Fruit fly (Drosophila melanogaster) whole organism, embryonic: ENCODE data around the gene CG32507.

Source experiments
- BEAF-32 ChIP-seq: fragments of 200-800 bp; sonication (Bioruptor generic); optimal IDR thresholded peaks from 3 replicates; lab custom pipeline; 2017; ENCODE audit warnings: missing biosample characterization, missing genetic modification characterization, mild to moderate bottlenecking, moderate library complexity, missing genetic modification reagents
- Bgb ChIP-seq: fragments of 200-800 bp; sonication (Bioruptor generic); IDR thresholded peaks from 2 replicates; pipeline ENCODE4 v1.3.6; 2022; ENCODE audit warnings: missing biosample characterization, missing genetic modification characterization; ENCODE audit not compliant: partially characterized antibody
- CG10147 ChIP-seq: fragments of 200-800 bp; sonication (Bioruptor generic); optimal IDR thresholded peaks from 2 replicates; lab custom pipeline; 2019; ENCODE audit warnings: missing biosample characterization, mild to moderate bottlenecking, missing genetic modification characterization, moderate library complexity
- CG11696 ChIP-seq: fragments of 200-800 bp; sonication (Bioruptor generic); IDR thresholded peaks from 2 replicates; pipeline ENCODE4 v1.3.6; 2022; ENCODE audit warnings: missing biosample characterization, missing genetic modification characterization
- CG12391 ChIP-seq: fragments of 200-800 bp; sonication (Bioruptor generic); optimal IDR thresholded peaks from 3 replicates; lab custom pipeline; 2018; ENCODE audit warnings: missing biosample characterization, mild to moderate bottlenecking, missing genetic modification characterization, moderate library complexity
- CG14441 ChIP-seq: fragments of 200-800 bp; sonication (Bioruptor generic); IDR thresholded peaks from 2 replicates; pipeline ENCODE4 v1.3.6; 2022; ENCODE audit warnings: missing biosample characterization, missing genetic modification characterization
- CG15601 ChIP-seq: fragments of 200-800 bp; sonication (Bioruptor generic); optimal IDR thresholded peaks from 3 replicates; lab custom pipeline; 2019; ENCODE audit warnings: missing biosample characterization, mild to moderate bottlenecking, missing genetic modification characterization, moderate library complexity
- CG16815 ChIP-seq: fragments of 200-800 bp; sonication (Bioruptor generic); optimal IDR thresholded peaks from 3 replicates; lab custom pipeline; 2017; ENCODE audit warnings: missing biosample characterization, mild to moderate bottlenecking, missing genetic modification characterization
- CG17829 ChIP-seq: fragments of 200-800 bp; optimal IDR thresholded peaks from 2 replicates; lab custom pipeline; 2019; ENCODE audit warnings: missing biosample characterization, mild to moderate bottlenecking, missing genetic modification characterization, moderate library complexity
- CG18599 ChIP-seq: fragments of 200-800 bp; sonication (Bioruptor generic); optimal IDR thresholded peaks from 3 replicates; lab custom pipeline; 2017; ENCODE audit warnings: missing biosample characterization, missing genetic modification characterization, mild to moderate bottlenecking, moderate library complexity, missing genetic modification reagents
- CG33213 ChIP-seq: fragments of 200-800 bp; sonication (Bioruptor generic); optimal IDR thresholded peaks from 3 replicates; lab custom pipeline; 2016; ENCODE audit warnings: missing biosample characterization, missing genetic modification characterization
- CG3407 ChIP-seq: fragments of 200-800 bp; sonication (Bioruptor generic); optimal IDR thresholded peaks from 2 replicates; lab custom pipeline; 2018; ENCODE audit warnings: missing biosample characterization, mild to moderate bottlenecking, missing genetic modification characterization
- CG4854 ChIP-seq: fragments of 200-800 bp; sonication (Bioruptor generic); optimal IDR thresholded peaks from 2 replicates; lab custom pipeline; 2016; ENCODE audit warnings: missing biosample characterization, missing genetic modification characterization, inconsistent platforms
- CG6791 ChIP-seq: fragments of 200-800 bp; sonication (Bioruptor generic); IDR thresholded peaks from 3 replicates; pipeline ENCODE4 v1.3.6; 2022; ENCODE audit warnings: missing biosample characterization, missing genetic modification characterization; ENCODE audit not compliant: partially characterized antibody
- CG8281 ChIP-seq: fragments of 200-800 bp; sonication (Bioruptor generic); optimal IDR thresholded peaks from 2 replicates; lab custom pipeline; 2018; ENCODE audit warnings: missing biosample characterization, mild to moderate bottlenecking, missing genetic modification characterization, moderate library complexity
- CG8765 ChIP-seq: fragments of 200-800 bp; sonication (Bioruptor generic); IDR thresholded peaks from 2 replicates; pipeline ENCODE4 v1.3.6; 2022; ENCODE audit warnings: missing biosample characterization, missing genetic modification characterization
- CG9437 ChIP-seq: fragments of 200-800 bp; sonication (Bioruptor generic); optimal IDR thresholded peaks from 2 replicates; lab custom pipeline; 2018; ENCODE audit warnings: missing biosample characterization, mild to moderate bottlenecking, missing genetic modification characterization
- CG9876 ChIP-seq: fragments of 200-800 bp; sonication (Bioruptor generic); optimal IDR thresholded peaks from 2 replicates; lab custom pipeline; 2016; ENCODE audit warnings: missing biosample characterization, missing genetic modification characterization
- CkIIα-i1 ChIP-seq: fragments of 200-800 bp; sonication (Bioruptor generic); IDR thresholded peaks from 2 replicates; pipeline ENCODE4 v1.3.6; 2022; ENCODE audit warnings: missing biosample characterization, missing genetic modification characterization
- D19B ChIP-seq: fragments of 200-800 bp; sonication (Bioruptor generic); optimal IDR thresholded peaks from 2 replicates; lab custom pipeline; 2017; ENCODE audit warnings: missing biosample characterization, mild to moderate bottlenecking, missing genetic modification characterization
- Dfd ChIP-seq, 2 experiments: fragments of >200 bp; optimal IDR thresholded peaks; 2 replicates each; lab custom pipeline; 2017; ENCODE audit warnings: missing biosample characterization in 2 of 2, missing genetic modification characterization in 2 of 2
- Hmx ChIP-seq: fragments of 200-800 bp; sonication (Bioruptor generic); optimal IDR thresholded peaks from 2 replicates; lab custom pipeline; 2016; ENCODE audit warnings: missing biosample characterization, missing genetic modification characterization
- Hr3 ChIP-seq: fragments of 200-800 bp; sonication (Bioruptor generic); optimal IDR thresholded peaks from 3 replicates; lab custom pipeline; 2016; ENCODE audit warnings: missing biosample characterization, missing genetic modification characterization
- Mes4 ChIP-seq: fragments of 200-800 bp; sonication (Bioruptor generic); optimal IDR thresholded peaks from 2 replicates; lab custom pipeline; 2016; ENCODE audit warnings: missing biosample characterization, missing genetic modification characterization
- NFAT ChIP-seq: fragments of 200-800 bp; sonication (Bioruptor generic); IDR thresholded peaks from 2 replicates; pipeline ENCODE4 v1.3.6; 2022; ENCODE audit warnings: missing biosample characterization, missing genetic modification characterization
- PHDP ChIP-seq: fragments of 200-800 bp; sonication (Bioruptor generic); optimal IDR thresholded peaks from 3 replicates; lab custom pipeline; 2018; ENCODE audit warnings: missing biosample characterization, mild to moderate bottlenecking, missing genetic modification characterization, moderate library complexity
- Poxn ChIP-seq: fragments of 200-800 bp; sonication (Bioruptor generic); IDR thresholded peaks from 2 replicates; pipeline ENCODE4 v1.3.6; 2022; ENCODE audit warnings: missing biosample characterization, missing genetic modification characterization
- Vsx1 ChIP-seq: fragments of 200-800 bp; sonication (Bioruptor generic); optimal IDR thresholded peaks from 2 replicates; lab custom pipeline; 2017; ENCODE audit warnings: missing biosample characterization, mild to moderate bottlenecking, missing genetic modification characterization, missing genetic modification reagents
- amos ChIP-seq: fragments of 200-800 bp; sonication (Bioruptor generic); IDR thresholded peaks from 2 replicates; pipeline ENCODE4 v1.3.6; 2022; ENCODE audit warnings: missing biosample characterization, missing genetic modification characterization; ENCODE audit not compliant: partially characterized antibody
- aop ChIP-seq: fragments of 200-800 bp; sonication (Bioruptor generic); IDR thresholded peaks from 2 replicates; pipeline ENCODE4 v1.3.6; 2022; ENCODE audit warnings: missing biosample characterization, missing genetic modification characterization
- ato ChIP-seq: fragments of 200-800 bp; sonication (Bioruptor generic); IDR thresholded peaks from 2 replicates; pipeline ENCODE4 v1.3.6; 2022; ENCODE audit warnings: missing biosample characterization, missing genetic modification characterization; ENCODE audit not compliant: partially characterized antibody
- chm ChIP-seq: fragments of 200-800 bp; sonication (Bioruptor generic); IDR thresholded peaks from 2 replicates; pipeline ENCODE4 v1.3.6; 2022; ENCODE audit warnings: missing biosample characterization, missing genetic modification characterization
- croc ChIP-seq: fragments of 200-800 bp; sonication (Bioruptor generic); conservative IDR thresholded peaks from 3 replicates; pipeline ENCODE4 v1.3.6; 2022; ENCODE audit warnings: missing biosample characterization, missing genetic modification characterization
- emc ChIP-seq: fragments of 200-800 bp; sonication (Bioruptor generic); optimal IDR thresholded peaks from 2 replicates; lab custom pipeline; 2016; ENCODE audit warnings: missing biosample characterization, missing genetic modification characterization
- exex ChIP-seq: fragments of 200-800 bp; sonication (Bioruptor generic); optimal IDR thresholded peaks from 4 replicates; lab custom pipeline; 2018; ENCODE audit warnings: missing biosample characterization, mild to moderate bottlenecking, missing genetic modification characterization, moderate library complexity
- eyg ChIP-seq: fragments of 200-800 bp; sonication (Bioruptor generic); optimal IDR thresholded peaks from 3 replicates; lab custom pipeline; 2016; ENCODE audit warnings: missing biosample characterization, missing genetic modification characterization
- grn ChIP-seq: fragments of 200-800 bp; sonication (Bioruptor generic); optimal IDR thresholded peaks from 3 replicates; lab custom pipeline; 2017; ENCODE audit warnings: missing biosample characterization, missing genetic modification characterization
- gsb ChIP-seq: fragments of 200-800 bp; sonication (Bioruptor generic); IDR thresholded peaks from 2 replicates; pipeline ENCODE4 v1.3.6; 2022; ENCODE audit warnings: missing biosample characterization, missing genetic modification characterization
- hb ChIP-seq: fragments of 200-800 bp; sonication (Bioruptor generic); IDR thresholded peaks from 3 replicates; pipeline ENCODE4 v1.3.6; 2022; ENCODE audit warnings: missing biosample characterization, missing genetic modification characterization; ENCODE audit not compliant: partially characterized antibody
- her ChIP-seq: fragments of 200-800 bp; sonication (Bioruptor generic); optimal IDR thresholded peaks from 2 replicates; lab custom pipeline; 2016; ENCODE audit warnings: missing biosample characterization, missing genetic modification characterization
- insv ChIP-seq, 2 experiments: fragments of 200-800 bp; sonication (Bioruptor generic); optimal IDR thresholded peaks; 3 replicates each; lab custom pipeline; 2016 to 2018; ENCODE audit warnings: missing biosample characterization in 2 of 2, missing genetic modification characterization in 2 of 2
- kay ChIP-seq: fragments of 200-800 bp; sonication (Bioruptor generic); optimal IDR thresholded peaks from 2 replicates; lab custom pipeline; 2016; ENCODE audit warnings: missing biosample characterization, missing genetic modification characterization
- mirr ChIP-seq: fragments of 200-800 bp; sonication (Bioruptor generic); optimal IDR thresholded peaks from 3 replicates; lab custom pipeline; 2018; ENCODE audit warnings: missing biosample characterization, mild to moderate bottlenecking, missing genetic modification characterization
- row ChIP-seq: fragments of 200-800 bp; sonication (Bioruptor generic); IDR thresholded peaks from 3 replicates; pipeline ENCODE4 v1.3.6; 2022; ENCODE audit warnings: missing biosample characterization, missing genetic modification characterization
- sc ChIP-seq, 3 experiments: fragments of >200 bp in 2 of 3; fragments of 200-800 bp in 1 of 3; sonication (Bioruptor generic) in 1 of 3; optimal IDR thresholded peaks; 2 replicates in 2 of 3; 3 replicates in 1 of 3; lab custom pipeline; 2017; ENCODE audit warnings: mild to moderate bottlenecking in 1 of 3, missing biosample characterization in 1 of 3, missing genetic modification characterization in 1 of 3, missing genetic modification reagents in 1 of 3
- shn ChIP-seq: fragments of 200-800 bp; sonication (Bioruptor generic); optimal IDR thresholded peaks from 3 replicates; lab custom pipeline; 2016; ENCODE audit warnings: missing biosample characterization, missing genetic modification characterization
- sqz ChIP-seq: fragments of 200-800 bp; sonication (Bioruptor generic); optimal IDR thresholded peaks from 3 replicates; lab custom pipeline; 2018; ENCODE audit warnings: missing biosample characterization, mild to moderate bottlenecking, missing genetic modification characterization
- sr ChIP-seq: fragments of 200-800 bp; sonication (Bioruptor generic); IDR thresholded peaks from 3 replicates; pipeline ENCODE4 v1.3.6; 2022; ENCODE audit warnings: missing biosample characterization, missing genetic modification characterization
- ssp ChIP-seq: fragments of 200-800 bp; sonication (Bioruptor generic); IDR thresholded peaks from 2 replicates; pipeline ENCODE4 v1.3.6; 2022; ENCODE audit warnings: missing biosample characterization, missing genetic modification characterization
- vnd ChIP-seq: fragments of 200-800 bp; sonication (Bioruptor generic); IDR thresholded peaks from 3 replicates; pipeline ENCODE4 v1.3.6; 2022; ENCODE audit warnings: missing biosample characterization, missing genetic modification characterization; ENCODE audit not compliant: partially characterized antibody

Gene CG32507

DNA sequence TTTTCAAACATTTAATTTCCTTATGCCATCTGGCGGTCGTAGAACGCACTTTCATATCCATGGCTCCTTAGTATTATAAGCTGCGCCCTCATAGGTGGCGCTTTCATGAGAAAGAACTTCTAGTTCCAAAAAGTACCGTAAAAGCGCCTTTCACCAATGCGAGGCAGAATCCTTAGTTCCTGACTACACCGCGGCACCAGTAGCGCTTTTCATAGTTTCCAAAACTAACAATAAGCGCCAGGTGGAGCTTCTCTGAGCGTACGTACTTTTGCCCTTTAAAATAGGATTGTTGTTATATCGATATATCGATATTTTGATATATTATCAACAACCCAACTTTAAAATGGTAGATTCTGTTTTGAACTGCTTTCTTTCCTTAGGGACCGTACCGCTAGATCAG is 20.6 kb downstream of the CG32507 start (continued):
- peak; percentile 54 for TF ChIP-seq CG4854 (GFP tag; lab: Kevin White, UChicago)
- peak; percentile 95 for TF ChIP-seq CG6791 (GFP tag; lab: Robert Waterston, UW)
- TF ChIP-seq BEAF-32 (GFP tag; lab: Kevin White, UChicago) = peak; percentile 78
- TF ChIP-seq CG8281 = peak; percentile 7
- peak; percentile 29 for TF ChIP-seq kay
- no peak for TF ChIP-seq aop (GFP tag; lab: Robert Waterston, UW)
- peak; percentile 81 for TF ChIP-seq vnd (GFP tag; lab: Robert Waterston, UW)
- peak; percentile 73 for TF ChIP-seq CG3407 (GFP tag; lab: Kevin White, UChicago)
- peak; percentile 40; the same call in 1 of the 3 replicates for TF ChIP-seq row (GFP tag; lab: Robert Waterston, UW)
- peak; percentile 70 for TF ChIP-seq CG18599
- TF ChIP-seq croc (GFP tag; lab: Robert Waterston, UW) = peak; percentile 59; the same call in 2 of the 3 replicates
- TF ChIP-seq Dfd (GFP tag; optimal IDR thresholded peaks at IDR 0.05; lab: Kevin White, UChicago) = no peak
- peak; percentile 52; the same call in 2 of the 3 replicates for TF ChIP-seq sr (GFP tag; lab: Robert Waterston, UW)
- peak; percentile 74 for TF ChIP-seq CG15601 (tag; lab: Kevin White, UChicago)
- peak; percentile 66 for TF ChIP-seq gsb (GFP tag; lab: Robert Waterston, UW)
- TF ChIP-seq mirr (GFP tag; lab: Kevin White, UChicago) = peak; percentile 58
- TF ChIP-seq D19B (GFP tag; lab: Kevin White, UChicago) = peak; percentile 32
- peak; percentile 69 for TF ChIP-seq CG16815
- peak; percentile 66; the same call in 1 of the 2 replicates for TF ChIP-seq CG14441 (GFP tag; lab: Robert Waterston, UW)
- TF ChIP-seq Poxn = no peak
- peak; percentile 86 for TF ChIP-seq shn
- peak; percentile 81 for TF ChIP-seq Hr3 (GFP tag; lab: Kevin White, UChicago)
- TF ChIP-seq PHDP (tag; lab: Kevin White, UChicago) = no peak
- peak; percentile 78 for TF ChIP-seq ato
- no peak for TF ChIP-seq sqz
- peak in 1 of 2 experiments; percentile 85 for TF ChIP-seq insv (GFP tag; optimal IDR thresholded peaks at IDR 0.05; lab: Kevin White, UChicago)
- peak; percentile 58 for TF ChIP-seq CG10147 (GFP tag; lab: Kevin White, UChicago)
- no peak for TF ChIP-seq Vsx1 (GFP tag; lab: Kevin White, UChicago)
- TF ChIP-seq exex (tag; lab: Kevin White, UChicago) = no peak
- peak; percentile 80 for TF ChIP-seq chm
- peak; percentile 86 for TF ChIP-seq her
- no peak for TF ChIP-seq CG11696 (GFP tag; lab: Robert Waterston, UW)
- peak; percentile 57 for TF ChIP-seq CG12391 (tag; lab: Kevin White, UChicago)
- TF ChIP-seq amos = peak; percentile 83
- TF ChIP-seq CG9876 = peak; percentile 83
- TF ChIP-seq CkIIα-i1 (GFP tag; lab: Robert Waterston, UW) = no peak
- TF ChIP-seq CG33213 = peak; percentile 91
- TF ChIP-seq Bgb = peak; percentile 88
- TF ChIP-seq Mes4 = peak; percentile 74
- peak; percentile 91 for TF ChIP-seq NFAT (GFP tag; lab: Robert Waterston, UW)
- TF ChIP-seq CG8765 (GFP tag; lab: Robert Waterston, UW) = peak; percentile 40; the same call in 1 of the 2 replicates
- peak; percentile 88 for TF ChIP-seq CG17829
- TF ChIP-seq grn = peak; percentile 42
- no peak for TF ChIP-seq CG9437 (GFP tag; lab: Kevin White, UChicago)
- TF ChIP-seq hb = peak; percentile 30; the same call in 1 of the 3 replicates
- TF ChIP-seq ssp (GFP tag; lab: Robert Waterston, UW) = peak; percentile 73
- peak; percentile 11 for TF ChIP-seq eyg (GFP tag; lab: Kevin White, UChicago)
- no peak for TF ChIP-seq Hmx
- TF ChIP-seq sc (optimal IDR thresholded peaks at IDR 0.05; lab: Kevin White, UChicago) = no peak
- peak; percentile 35 for TF ChIP-seq sc (GFP tag; optimal IDR thresholded peaks at IDR 0.05; lab: Kevin White, UChicago)
- TF ChIP-seq emc (GFP tag; lab: Kevin White, UChicago) = peak; percentile 63
